Worm (Caenorhabditis elegans) whole organism, L1 larva: ENCODE measurements around the gene pus-1.

Experiments used
- C04F5.9 ChIP-seq: sonication (generic microtip); optimal IDR thresholded peaks from 2 replicates; lab custom pipeline; 2016; ENCODE audit warnings: missing genetic modification characterization, missing compliant biosample characterization
- aha-1 ChIP-seq: fragments of 150-350 bp; optimal IDR thresholded peaks from 2 replicates; lab custom pipeline; 2014; ENCODE audit warnings: missing biosample characterization, missing genetic modification characterization
- ceh-63 ChIP-seq: fragments of 200-800 bp; sonication (Bioruptor generic); optimal IDR thresholded peaks from 2 replicates; lab custom pipeline; 2018; ENCODE audit warnings: mild to moderate bottlenecking, missing genetic modification characterization, missing compliant biosample characterization
- ceh-8 ChIP-seq: fragments of 200-800 bp; sonication (Bioruptor generic); optimal IDR thresholded peaks from 2 replicates; lab custom pipeline; 2018; ENCODE audit warnings: mild to moderate bottlenecking, missing genetic modification characterization, moderate library complexity, missing compliant biosample characterization
- ceh-82 ChIP-seq, 3 experiments: fragments of 150-350 bp in 1 of 3; sonication (generic microtip) in 2 of 3; optimal IDR thresholded peaks; 2 replicates each; lab custom pipeline; 2014 to 2017; ENCODE audit warnings: missing biosample characterization in 3 of 3, missing genetic modification characterization in 3 of 3
- dsc-1 ChIP-seq: sonication (generic microtip); optimal IDR thresholded peaks from 2 replicates; lab custom pipeline; 2016; ENCODE audit warnings: mild to moderate bottlenecking, missing genetic modification characterization, missing compliant biosample characterization
- efl-3 ChIP-seq: fragments of 200-800 bp; sonication (Bioruptor generic); optimal IDR thresholded peaks from 2 replicates; lab custom pipeline; 2018; ENCODE audit warnings: mild to moderate bottlenecking, missing genetic modification characterization, missing compliant biosample characterization
- egl-27 ChIP-seq, 2 experiments: fragments of 150-350 bp in 1 of 2; sonication (generic microtip); optimal IDR thresholded peaks; 3 replicates each; lab custom pipeline; 2017 to 2018; ENCODE audit warnings: missing biosample characterization in 2 of 2, missing genetic modification characterization in 2 of 2, missing genetic modification reagents in 2 of 2
- elt-2 ChIP-seq: sonication (generic microtip); optimal IDR thresholded peaks from 2 replicates; lab custom pipeline; 2016; ENCODE audit warnings: missing genetic modification characterization, mild to moderate bottlenecking, inconsistent platforms, missing compliant biosample characterization, missing genetic modification reagents
- fkh-4 ChIP-seq: sonication (generic microtip); optimal IDR thresholded peaks from 2 replicates; lab custom pipeline; 2016; ENCODE audit warnings: missing compliant biosample characterization, missing genetic modification characterization, borderline replicate concordance
- fkh-8 ChIP-seq: sonication (generic microtip); optimal IDR thresholded peaks from 2 replicates; lab custom pipeline; 2016; ENCODE audit warnings: mild to moderate bottlenecking, missing genetic modification characterization, missing compliant biosample characterization
- hlh-4 ChIP-seq: sonication (generic microtip); optimal IDR thresholded peaks from 2 replicates; lab custom pipeline; 2016; ENCODE audit warnings: mild to moderate bottlenecking, missing genetic modification characterization, missing compliant biosample characterization
- lin-14 ChIP-seq: fragments of 200-800 bp; sonication (Bioruptor generic); optimal IDR thresholded peaks from 2 replicates; lab custom pipeline; 2018; ENCODE audit warnings: mild to moderate bottlenecking, missing genetic modification characterization, moderate library complexity, missing compliant biosample characterization
- lin-15B ChIP-seq: fragments of 150-350 bp; sonication (generic microtip); optimal IDR thresholded peaks from 3 replicates; lab custom pipeline; 2014; ENCODE audit warnings: missing biosample characterization, missing genetic modification characterization
- lin-35 ChIP-seq, 2 experiments: fragments of 150-350 bp; optimal IDR thresholded peaks; 2 replicates each; lab custom pipeline; 2014; ENCODE audit warnings: missing biosample characterization in 2 of 2, missing genetic modification characterization in 2 of 2, missing genetic modification reagents in 2 of 2
- lin-39 ChIP-seq: fragments of 150-350 bp; optimal IDR thresholded peaks from 2 replicates; lab custom pipeline; 2014; ENCODE audit warnings: missing biosample characterization, missing genetic modification reagents, missing genetic modification characterization
- mab-9 ChIP-seq: fragments of 200-800 bp; sonication (Bioruptor generic); IDR thresholded peaks from 2 replicates; pipeline ENCODE4 v1.3.6; 2022; ENCODE audit warnings: missing genetic modification reagents, missing genetic modification characterization, missing compliant biosample characterization
- mef-2 ChIP-seq: fragments of 150-350 bp; optimal IDR thresholded peaks from 2 replicates; lab custom pipeline; 2014; ENCODE audit warnings: missing biosample characterization, missing genetic modification characterization
- nhr-19 ChIP-seq: fragments of 200-800 bp; sonication (Bioruptor generic); conservative IDR thresholded peaks from 2 replicates; pipeline ENCODE4 v1.3.6; 2022; ENCODE audit warnings: missing genetic modification characterization, missing compliant biosample characterization
- nhr-47 ChIP-seq: sonication (generic microtip); optimal IDR thresholded peaks from 2 replicates; lab custom pipeline; 2016; ENCODE audit warnings: mild to moderate bottlenecking, missing genetic modification characterization, moderate library complexity, missing compliant biosample characterization
- nhr-71 ChIP-seq: sonication (generic microtip); optimal IDR thresholded peaks from 2 replicates; lab custom pipeline; 2016; ENCODE audit warnings: mild to moderate bottlenecking, missing genetic modification characterization, moderate library complexity, missing compliant biosample characterization
- nhr-77 ChIP-seq: fragments of 150-350 bp; optimal IDR thresholded peaks from 2 replicates; lab custom pipeline; 2014; ENCODE audit warnings: missing biosample characterization, missing genetic modification characterization
- nhr-90 ChIP-seq: sonication (generic microtip); optimal IDR thresholded peaks from 2 replicates; lab custom pipeline; 2016; ENCODE audit warnings: mild to moderate bottlenecking, missing genetic modification characterization, missing compliant biosample characterization; ENCODE audit not compliant: poor library complexity
- pag-3 ChIP-seq: sonication (generic microtip); optimal IDR thresholded peaks from 2 replicates; lab custom pipeline; 2017; ENCODE audit warnings: missing genetic modification characterization, mild to moderate bottlenecking, missing compliant biosample characterization, antibody characterized with exemption, borderline replicate concordance; ENCODE audit not compliant: insufficient read depth
- pax-3 ChIP-seq: fragments of 200-800 bp; sonication (Bioruptor generic); optimal IDR thresholded peaks from 2 replicates; lab custom pipeline; 2018; ENCODE audit warnings: mild to moderate bottlenecking, missing genetic modification characterization, moderate library complexity, missing compliant biosample characterization
- pqm-1 ChIP-seq: sonication (generic microtip); optimal IDR thresholded peaks from 3 replicates; lab custom pipeline; 2017; ENCODE audit warnings: missing biosample characterization, missing genetic modification characterization
- rnt-1 ChIP-seq: sonication (generic microtip); optimal IDR thresholded peaks from 2 replicates; lab custom pipeline; 2016; ENCODE audit warnings: mild to moderate bottlenecking, missing genetic modification characterization, moderate library complexity, missing compliant biosample characterization
- snpc-4 ChIP-seq: fragments of 150-350 bp; optimal IDR thresholded peaks from 2 replicates; lab custom pipeline; 2014; ENCODE audit warnings: missing biosample characterization, missing genetic modification characterization
- sox-4 ChIP-seq: sonication (generic microtip); optimal IDR thresholded peaks from 2 replicates; lab custom pipeline; 2016; ENCODE audit warnings: missing genetic modification characterization, missing compliant biosample characterization
- tlp-1 ChIP-seq: fragments of 150-350 bp; optimal IDR thresholded peaks from 2 replicates; lab custom pipeline; 2014; ENCODE audit warnings: missing biosample characterization, missing genetic modification characterization
- unc-130 ChIP-seq: fragments of 150-350 bp; optimal IDR thresholded peaks from 2 replicates; lab custom pipeline; 2017; ENCODE audit warnings: missing biosample characterization, missing genetic modification characterization, inconsistent platforms
- xbp-1 ChIP-seq: sonication (generic microtip); optimal IDR thresholded peaks from 2 replicates; lab custom pipeline; 2016; ENCODE audit warnings: missing genetic modification characterization, missing compliant biosample characterization
- ztf-11 ChIP-seq, 2 experiments: sonication (generic microtip); optimal IDR thresholded peaks; 2 replicates each; lab custom pipeline; 2016 to 2017; ENCODE audit warnings: missing genetic modification characterization in 2 of 2, missing biosample characterization in 1 of 2, missing compliant biosample characterization in 1 of 2

The pus-1 gene

ce11 chrV:16836100-16836499 lies 41.3 kb upstream of the pus-1 start:
- TF ChIP-seq nhr-19 (no peak), efl-3 (GFP tag; lab: Kevin White, UChicago) (no peak), hlh-4 (tag; lab: Kevin White, UChicago) (no peak), snpc-4 (tag; lab: Kevin White, UChicago) (no peak), C04F5.9 (no peak), ceh-82 (tag; optimal IDR thresholded peaks at IDR 0.05; lab: Kevin White, UChicago) (no peak), pqm-1 (tag; lab: Kevin White, UChicago) (no peak), tlp-1 (tag; lab: Kevin White, UChicago) (no peak), fkh-8 (tag; lab: Kevin White, UChicago) (no peak), unc-130 (tag; lab: Kevin White, UChicago) (no peak), fkh-4 (no peak), sox-4 (tag; lab: Kevin White, UChicago) (no peak), nhr-77 (tag; lab: Kevin White, UChicago) (no peak), lin-35 (GFP tag; optimal IDR thresholded peaks at IDR 0.05; lab: Kevin White, UChicago) (no peak), ceh-8 (no peak), lin-15B (tag; lab: Kevin White, UChicago) (no peak), aha-1 (tag; lab: Kevin White, UChicago) (no peak)

DNA sequence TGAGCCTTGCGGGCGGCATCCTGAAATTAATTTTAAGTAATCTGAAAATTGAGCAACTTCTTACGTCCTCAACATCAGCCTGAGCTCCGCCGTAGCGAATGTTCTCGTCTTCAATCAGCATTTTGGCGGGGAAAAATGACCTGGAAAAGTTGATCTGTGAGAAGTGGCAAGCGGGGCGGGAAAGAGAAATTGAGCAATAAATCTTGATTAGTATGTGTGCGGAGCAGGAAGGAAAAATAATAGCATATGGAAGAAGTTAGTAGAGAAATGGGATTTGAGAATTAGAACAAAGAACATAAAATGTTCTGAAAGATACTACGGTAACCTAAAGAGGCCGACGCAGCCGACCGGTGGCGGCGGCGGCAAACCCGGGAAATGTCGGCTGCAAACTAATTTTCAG lies 40.2 kb upstream of the pus-1 start, which contains the start of gene tni-3:
TSS of gene tni-3 (minus strand) at position 140 of the 400 bp plus-strand sequence.
- TF ChIP-seq dsc-1 (tag; lab: Kevin White, UChicago) (peak; percentile 87), unc-130 (tag; lab: Kevin White, UChicago) (no peak), fkh-4 (peak; percentile 59)

DNA sequence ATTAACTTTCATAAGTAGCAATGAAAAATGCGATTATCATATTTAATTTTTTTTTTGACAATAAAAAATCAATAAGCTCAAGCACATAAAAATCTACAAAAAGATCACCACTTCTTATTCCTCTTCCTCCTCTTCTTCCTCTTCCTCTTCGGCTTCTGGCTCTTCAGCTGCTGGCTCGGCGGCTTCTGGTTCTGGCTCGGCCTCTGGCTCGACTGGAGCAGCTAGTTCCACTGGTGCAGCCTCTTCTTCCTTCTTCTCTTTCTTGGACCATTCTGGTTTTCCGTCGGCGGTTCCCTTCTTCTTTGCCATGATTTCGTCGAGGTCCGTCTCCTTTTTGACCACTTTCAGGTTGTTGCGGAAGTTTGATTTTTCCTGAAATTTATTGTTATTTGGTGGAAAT lies 38.9 kb upstream of the pus-1 start:
- TF ChIP-seq nhr-47 (tag; lab: Kevin White, UChicago), result no peak
- no peak for TF ChIP-seq nhr-90 (tag; lab: Kevin White, UChicago)
- TF ChIP-seq lin-35 (GFP tag; optimal IDR thresholded peaks at IDR 0.05; lab: Kevin White, UChicago), result no peak
- TF ChIP-seq lin-39, result no peak
- no peak for TF ChIP-seq egl-27 (tag; optimal IDR thresholded peaks at IDR 0.05; lab: Kevin White, UChicago)
- no peak for TF ChIP-seq unc-130 (tag; lab: Kevin White, UChicago)
- no peak for TF ChIP-seq elt-2
- no peak for TF ChIP-seq sox-4 (tag; lab: Kevin White, UChicago)
- TF ChIP-seq pax-3 (tag; lab: Kevin White, UChicago), result no peak
- TF ChIP-seq xbp-1 (tag; lab: Kevin White, UChicago), result no peak
- no peak for TF ChIP-seq nhr-71 (tag; lab: Kevin White, UChicago)
- TF ChIP-seq nhr-77 (tag; lab: Kevin White, UChicago), result no peak
- no peak for TF ChIP-seq ceh-63 (GFP tag; lab: Kevin White, UChicago)
- TF ChIP-seq mef-2 (tag; lab: Kevin White, UChicago), result no peak

DNA sequence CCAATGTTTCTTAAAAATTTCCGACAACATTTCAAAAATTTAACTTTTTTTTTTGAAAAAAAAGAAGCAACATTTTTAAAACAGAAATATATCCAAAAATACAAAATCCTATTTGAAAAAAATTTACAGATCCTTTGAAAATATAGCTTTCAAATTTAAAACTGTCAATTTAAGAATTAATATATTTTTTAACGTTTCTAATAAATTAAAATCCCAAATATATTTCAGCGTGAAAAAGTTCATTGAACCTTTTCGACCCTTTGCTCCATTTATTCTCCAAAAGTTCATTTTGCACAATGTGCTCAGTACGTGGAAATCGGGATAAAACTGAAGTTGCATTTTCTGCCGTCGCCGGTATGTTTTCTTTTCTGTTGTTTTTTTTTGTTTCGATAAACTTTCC lies 38.1 kb upstream of the pus-1 start, which contains the start of gene phy-3:
TSS of gene phy-3 (plus strand) at position 301 of the 400 bp plus-strand sequence.
- TF ChIP-seq tlp-1 (tag; lab: Kevin White, UChicago) (no peak), mab-9 (GFP tag; lab: Robert Waterston, UW) (no peak)
- TF ChIP-seq, all 84 proteins: peak for 0

DNA sequence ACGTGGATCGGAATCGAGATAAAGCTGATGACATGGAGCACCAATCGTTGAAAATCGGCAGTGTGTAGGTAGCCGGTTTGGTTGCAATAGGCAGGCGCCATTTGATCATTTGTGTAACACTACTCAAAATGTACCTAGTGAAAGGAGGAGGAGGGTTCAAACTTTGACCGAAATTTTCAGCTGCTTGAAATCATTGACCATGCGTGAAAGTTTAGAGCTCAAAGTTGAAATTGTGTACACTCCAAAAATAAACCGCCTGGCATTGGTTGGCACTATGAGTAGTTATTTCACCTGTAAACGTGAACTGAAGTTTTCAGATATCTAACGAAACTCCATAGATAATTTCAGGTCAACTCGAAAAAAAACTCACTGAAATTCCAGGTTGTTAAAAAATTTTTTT lies 37.2 kb upstream of the pus-1 start, which contains the start of gene srh-215:
TSS of gene srh-215 (minus strand) at position 101 of the 400 bp plus-strand sequence.
- no peak for TF ChIP-seq aha-1 (tag; lab: Kevin White, UChicago)

DNA sequence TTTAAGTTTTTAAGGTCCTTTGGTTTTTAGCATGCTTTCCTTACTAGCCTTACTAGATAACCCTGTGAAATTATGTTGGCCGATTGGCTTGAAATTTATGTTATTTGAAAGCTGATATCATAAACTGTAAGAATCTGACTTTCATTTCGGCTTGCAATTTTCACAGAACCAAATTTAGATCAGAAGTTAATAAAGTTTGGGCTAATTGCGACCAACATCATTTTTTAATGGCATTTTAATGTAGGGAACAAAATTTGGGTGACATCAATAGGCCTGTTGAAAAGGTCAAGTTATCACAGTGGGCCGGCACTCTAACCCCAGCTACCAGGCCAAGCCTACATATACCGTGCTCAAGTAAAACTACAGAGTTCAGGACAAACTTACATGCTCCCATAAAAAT lies 36.6 kb upstream of the pus-1 start:
- no peak for TF ChIP-seq nhr-77 (tag; lab: Kevin White, UChicago)
- TF ChIP-seq rnt-1 (tag; lab: Kevin White, UChicago), result no peak
- TF ChIP-seq pag-3 (tag; lab: Kevin White, UChicago), result no peak
- no peak for TF ChIP-seq lin-35 (GFP tag; optimal IDR thresholded peaks at IDR 0.05; lab: Kevin White, UChicago)
- TF ChIP-seq nhr-19, result no peak
- TF ChIP-seq dsc-1 (tag; lab: Kevin White, UChicago), result no peak
- no peak for TF ChIP-seq ztf-11 (tag; optimal IDR thresholded peaks at IDR 0.05; lab: Kevin White, UChicago)
- TF ChIP-seq lin-14 (GFP tag; lab: Kevin White, UChicago), result no peak
